Fruit fly (Drosophila melanogaster) whole organism: ENCODE measurements around the gene CG4291.

Experiments used
- EcR ChIP-seq, 2 experiments: fragments of >200 bp; optimal IDR thresholded peaks; 2 replicates each; lab custom pipeline; 2017; ENCODE audit warnings: missing biosample characterization in 2 of 2, missing genetic modification characterization in 2 of 2, missing genetic modification reagents in 2 of 2
- pan ChIP-seq: fragments of >200 bp; optimal IDR thresholded peaks from 2 replicates; lab custom pipeline; 2017
- psq ChIP-seq: fragments of >200 bp; optimal IDR thresholded peaks from 2 replicates; lab custom pipeline; 2017

dm6 chr2L:877002-877401, 24.5 kb upstream of the CG4291 start, which contains the start of gene ninaA:
- TF ChIP-seq psq (lab: Kevin White, UChicago) (no peak), pan (lab: Kevin White, UChicago) (no peak), EcR (GFP tag; optimal IDR thresholded peaks at IDR 0.05; lab: Kevin White, UChicago) (no peak)
